Worm (Caenorhabditis elegans) whole organism, L1 larva: ENCODE measurements around the gene C03F11.2.

Experiments
- C04F5.9 ChIP-seq: sonication (generic microtip); optimal IDR thresholded peaks from 2 replicates; lab custom pipeline; 2016; ENCODE audit warnings: missing genetic modification characterization, missing compliant biosample characterization
- C16A3.4 ChIP-seq: fragments of 150-350 bp; optimal IDR thresholded peaks from 2 replicates; lab custom pipeline; 2014; ENCODE audit warnings: missing biosample characterization, missing genetic modification characterization
- C34B4.2 ChIP-seq: sonication (generic microtip); optimal IDR thresholded peaks from 2 replicates; lab custom pipeline; 2017; ENCODE audit warnings: mild to moderate bottlenecking, missing genetic modification characterization, missing compliant biosample characterization
- alr-1 ChIP-seq: fragments of 200-800 bp; sonication (Bioruptor generic); optimal IDR thresholded peaks from 2 replicates; lab custom pipeline; 2018; ENCODE audit warnings: borderline replicate concordance, mild to moderate bottlenecking, missing genetic modification characterization, missing compliant biosample characterization
- ama-1 ChIP-seq: fragments of 150-350 bp; optimal IDR thresholded peaks from 2 replicates; lab custom pipeline; 2014
- ceh-63 ChIP-seq: fragments of 200-800 bp; sonication (Bioruptor generic); optimal IDR thresholded peaks from 2 replicates; lab custom pipeline; 2018; ENCODE audit warnings: mild to moderate bottlenecking, missing genetic modification characterization, missing compliant biosample characterization
- ceh-8 ChIP-seq: fragments of 200-800 bp; sonication (Bioruptor generic); optimal IDR thresholded peaks from 2 replicates; lab custom pipeline; 2018; ENCODE audit warnings: mild to moderate bottlenecking, missing genetic modification characterization, moderate library complexity, missing compliant biosample characterization
- ceh-88 ChIP-seq: fragments of 200-800 bp; sonication (Bioruptor generic); IDR thresholded peaks from 2 replicates; pipeline ENCODE4 v1.3.6; 2022; ENCODE audit warnings: missing genetic modification characterization, missing compliant biosample characterization
- dpl-1 ChIP-seq, 3 experiments: fragments of 150-350 bp in 2 of 3; sonication (generic microtip) in 1 of 3; optimal IDR thresholded peaks; 2 replicates each; lab custom pipeline; 2014 to 2017; ENCODE audit warnings: missing biosample characterization in 3 of 3, missing genetic modification characterization in 3 of 3, missing genetic modification reagents in 3 of 3
- efl-1 ChIP-seq, 4 experiments: fragments of 150-350 bp; optimal IDR thresholded peaks in 3 of 4; peaks in 1 of 4; 1 replicate in 1 of 4; 2 replicates in 3 of 4; lab custom pipeline; 2014; ENCODE audit warnings: missing biosample characterization in 2 of 4, missing genetic modification characterization in 2 of 4, missing genetic modification reagents in 2 of 4
- elt-2 ChIP-seq: sonication (generic microtip); optimal IDR thresholded peaks from 2 replicates; lab custom pipeline; 2016; ENCODE audit warnings: missing genetic modification characterization, mild to moderate bottlenecking, inconsistent platforms, missing compliant biosample characterization, missing genetic modification reagents
- elt-3 ChIP-seq, 6 experiments: fragments of 150-350 bp in 1 of 6; sonication (generic microtip); optimal IDR thresholded peaks; 2 replicates each; lab custom pipeline; 2017 to 2018; ENCODE audit warnings: missing biosample characterization in 6 of 6, missing genetic modification characterization in 6 of 6, inconsistent platforms in 1 of 6
- ets-5 ChIP-seq: fragments of 200-800 bp; sonication (Bioruptor generic); IDR thresholded peaks from 2 replicates; pipeline ENCODE4 v1.3.6; 2022; ENCODE audit warnings: missing genetic modification characterization, missing compliant biosample characterization
- fkh-8 ChIP-seq: sonication (generic microtip); optimal IDR thresholded peaks from 2 replicates; lab custom pipeline; 2016; ENCODE audit warnings: mild to moderate bottlenecking, missing genetic modification characterization, missing compliant biosample characterization
- fos-1 ChIP-seq: fragments of 150-350 bp; optimal IDR thresholded peaks from 2 replicates; lab custom pipeline; 2014; ENCODE audit warnings: missing biosample characterization, missing genetic modification characterization
- hlh-17 ChIP-seq: fragments of 200-800 bp; sonication (Bioruptor generic); optimal IDR thresholded peaks from 2 replicates; lab custom pipeline; 2018; ENCODE audit warnings: missing genetic modification characterization, mild to moderate bottlenecking, missing compliant biosample characterization, moderate library complexity, borderline replicate concordance
- hlh-4 ChIP-seq: sonication (generic microtip); optimal IDR thresholded peaks from 2 replicates; lab custom pipeline; 2016; ENCODE audit warnings: mild to moderate bottlenecking, missing genetic modification characterization, missing compliant biosample characterization
- hpl-2 ChIP-seq: fragments of 150-350 bp; optimal IDR thresholded peaks from 2 replicates; lab custom pipeline; 2014; ENCODE audit warnings: missing biosample characterization, missing genetic modification reagents, missing genetic modification characterization
- irx-1 ChIP-seq: sonication (generic microtip); optimal IDR thresholded peaks from 2 replicates; lab custom pipeline; 2016; ENCODE audit warnings: missing genetic modification characterization, missing compliant biosample characterization
- jun-1 ChIP-seq: fragments of 150-350 bp; optimal IDR thresholded peaks from 2 replicates; lab custom pipeline; 2014; ENCODE audit warnings: missing biosample characterization, missing genetic modification reagents, missing genetic modification characterization
- lin-14 ChIP-seq: fragments of 200-800 bp; sonication (Bioruptor generic); optimal IDR thresholded peaks from 2 replicates; lab custom pipeline; 2018; ENCODE audit warnings: mild to moderate bottlenecking, missing genetic modification characterization, moderate library complexity, missing compliant biosample characterization
- lin-15B ChIP-seq: fragments of 150-350 bp; sonication (generic microtip); optimal IDR thresholded peaks from 3 replicates; lab custom pipeline; 2014; ENCODE audit warnings: missing biosample characterization, missing genetic modification characterization
- lin-35 ChIP-seq, 2 experiments: fragments of 150-350 bp; optimal IDR thresholded peaks; 2 replicates each; lab custom pipeline; 2014; ENCODE audit warnings: missing biosample characterization in 2 of 2, missing genetic modification characterization in 2 of 2, missing genetic modification reagents in 2 of 2
- mdl-1 ChIP-seq, 2 experiments: fragments of 150-350 bp; optimal IDR thresholded peaks; 2 replicates each; lab custom pipeline; 2014 to 2017; ENCODE audit warnings: missing biosample characterization in 2 of 2, missing genetic modification characterization in 2 of 2, inconsistent platforms in 1 of 2
- mep-1 ChIP-seq: fragments of 150-350 bp; optimal IDR thresholded peaks from 2 replicates; lab custom pipeline; 2014; ENCODE audit warnings: missing biosample characterization, missing genetic modification characterization
- nhr-11 ChIP-seq: fragments of 150-350 bp; optimal IDR thresholded peaks from 2 replicates; lab custom pipeline; 2014; ENCODE audit warnings: missing biosample characterization, missing genetic modification characterization
- nhr-12 ChIP-seq: sonication (generic microtip); optimal IDR thresholded peaks from 2 replicates; lab custom pipeline; 2017; ENCODE audit warnings: missing biosample characterization, missing genetic modification characterization
- nhr-19 ChIP-seq: fragments of 200-800 bp; sonication (Bioruptor generic); conservative IDR thresholded peaks from 2 replicates; pipeline ENCODE4 v1.3.6; 2022; ENCODE audit warnings: missing genetic modification characterization, missing compliant biosample characterization
- nhr-28 ChIP-seq: fragments of 150-350 bp; optimal IDR thresholded peaks from 2 replicates; lab custom pipeline; 2014; ENCODE audit warnings: missing biosample characterization, missing genetic modification characterization
- nhr-47 ChIP-seq: sonication (generic microtip); optimal IDR thresholded peaks from 2 replicates; lab custom pipeline; 2016; ENCODE audit warnings: mild to moderate bottlenecking, missing genetic modification characterization, moderate library complexity, missing compliant biosample characterization
- nhr-71 ChIP-seq: sonication (generic microtip); optimal IDR thresholded peaks from 2 replicates; lab custom pipeline; 2016; ENCODE audit warnings: mild to moderate bottlenecking, missing genetic modification characterization, moderate library complexity, missing compliant biosample characterization
- nhr-84 ChIP-seq: sonication (generic microtip); optimal IDR thresholded peaks from 2 replicates; lab custom pipeline; 2017; ENCODE audit warnings: missing biosample characterization, missing genetic modification characterization
- nhr-85 ChIP-seq: sonication (generic microtip); peaks from one replicate; lab custom pipeline; 2016; ENCODE audit warnings: missing genetic modification characterization, inconsistent platforms, missing compliant biosample characterization
- pag-3 ChIP-seq: sonication (generic microtip); optimal IDR thresholded peaks from 2 replicates; lab custom pipeline; 2017; ENCODE audit warnings: missing genetic modification characterization, mild to moderate bottlenecking, missing compliant biosample characterization, antibody characterized with exemption, borderline replicate concordance; ENCODE audit not compliant: insufficient read depth
- pax-3 ChIP-seq: fragments of 200-800 bp; sonication (Bioruptor generic); optimal IDR thresholded peaks from 2 replicates; lab custom pipeline; 2018; ENCODE audit warnings: mild to moderate bottlenecking, missing genetic modification characterization, moderate library complexity, missing compliant biosample characterization
- pqm-1 ChIP-seq: sonication (generic microtip); optimal IDR thresholded peaks from 3 replicates; lab custom pipeline; 2017; ENCODE audit warnings: missing biosample characterization, missing genetic modification characterization
- rnt-1 ChIP-seq: sonication (generic microtip); optimal IDR thresholded peaks from 2 replicates; lab custom pipeline; 2016; ENCODE audit warnings: mild to moderate bottlenecking, missing genetic modification characterization, moderate library complexity, missing compliant biosample characterization
- snpc-4 ChIP-seq: fragments of 150-350 bp; optimal IDR thresholded peaks from 2 replicates; lab custom pipeline; 2014; ENCODE audit warnings: missing biosample characterization, missing genetic modification characterization
- sox-4 ChIP-seq: sonication (generic microtip); optimal IDR thresholded peaks from 2 replicates; lab custom pipeline; 2016; ENCODE audit warnings: missing genetic modification characterization, missing compliant biosample characterization
- swsn-7 ChIP-seq: sonication (generic microtip); optimal IDR thresholded peaks from 2 replicates; lab custom pipeline; 2016; ENCODE audit warnings: missing genetic modification characterization, missing compliant biosample characterization
- unc-130 ChIP-seq: fragments of 150-350 bp; optimal IDR thresholded peaks from 2 replicates; lab custom pipeline; 2017; ENCODE audit warnings: missing biosample characterization, missing genetic modification characterization, inconsistent platforms
- unc-62 ChIP-seq: fragments of 150-350 bp; optimal IDR thresholded peaks from 2 replicates; lab custom pipeline; 2014; ENCODE audit warnings: missing biosample characterization, missing genetic modification reagents, missing genetic modification characterization
- unc-86 ChIP-seq: sonication (generic microtip); optimal IDR thresholded peaks from 2 replicates; lab custom pipeline; 2016; ENCODE audit warnings: missing genetic modification characterization, missing compliant biosample characterization
- unc-98 ChIP-seq: fragments of 200-800 bp; sonication (Bioruptor generic); IDR thresholded peaks from 2 replicates; pipeline ENCODE4 v1.3.6; 2022; ENCODE audit warnings: missing genetic modification characterization, missing compliant biosample characterization
- xbp-1 ChIP-seq: sonication (generic microtip); optimal IDR thresholded peaks from 2 replicates; lab custom pipeline; 2016; ENCODE audit warnings: missing genetic modification characterization, missing compliant biosample characterization
- zag-1 ChIP-seq: fragments of 150-350 bp; optimal IDR thresholded peaks from 2 replicates; lab custom pipeline; 2014; ENCODE audit warnings: missing biosample characterization, missing genetic modification characterization

The C03F11.2 gene

DNA sequence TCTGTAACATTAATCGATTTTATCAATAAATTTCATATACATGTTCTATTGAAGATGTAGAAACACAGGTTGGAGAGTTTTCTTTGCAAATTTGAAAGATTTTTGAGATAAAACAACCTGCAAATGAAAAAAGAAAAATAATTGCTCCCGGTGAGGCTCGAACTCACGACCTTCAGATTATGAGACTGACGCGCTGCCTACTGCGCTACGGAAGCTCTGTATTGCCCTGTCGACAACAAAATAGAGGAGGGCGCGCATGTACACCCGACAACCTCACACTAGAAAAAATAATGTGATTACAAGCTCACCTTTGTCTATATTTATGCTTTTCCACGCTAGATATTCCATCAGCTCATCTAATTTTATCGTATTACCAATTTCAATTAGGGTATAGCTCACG, 10.1 kb upstream of the C03F11.2 start (continued):
- TF ChIP-seq C16A3.4 (peak; percentile 13), zag-1 (tag; lab: Kevin White, UChicago) (no peak), lin-15B (tag; lab: Kevin White, UChicago) (no peak), ceh-8 (GFP tag; lab: Kevin White, UChicago) (no peak), fkh-8 (tag; lab: Kevin White, UChicago) (no peak), rnt-1 (peak; percentile 48)

- TF ChIP-seq alr-1 (tag; lab: Kevin White, UChicago) (no peak), dpl-1 (GFP tag; optimal IDR thresholded peaks at IDR 0.05; lab: Kevin White, UChicago) (no peak), nhr-19 (GFP tag; lab: Robert Waterston, UW) (no peak), nhr-28 (tag; lab: Kevin White, UChicago) (no peak), nhr-84 (no peak), ets-5 (GFP tag; lab: Robert Waterston, UW) (no peak), snpc-4 (no peak), lin-14 (GFP tag; lab: Kevin White, UChicago) (no peak), unc-98 (GFP tag; lab: Robert Waterston, UW) (no peak), sox-4 (no peak), C04F5.9 (tag; lab: Kevin White, UChicago) (no peak), jun-1 (no peak), irx-1 (tag; lab: Kevin White, UChicago) (no peak), pag-3 (tag; lab: Kevin White, UChicago) (no peak), mep-1 (tag; lab: Kevin White, UChicago) (no peak), swsn-7 (tag; lab: Kevin White, UChicago) (no peak)
These were observed 9.1 kb upstream of the C03F11.2 start, which contains the start of gene C03F11.4 for ce11 chrX:5406345-5406744. TSS of gene C03F11.4 (minus strand) at chrX:5406445.

ce11 chrX:5400524-5400923, 3.3 kb upstream of the C03F11.2 start, which contains the start of gene scav-1:
TSS of gene scav-1 (minus strand) at chrX:5400584.
- no peak for TF ChIP-seq xbp-1
- peak; percentile 34 for TF ChIP-seq elt-2 (tag; lab: Kevin White, UChicago)
- TF ChIP-seq, all 84 proteins: peak for 1

DNA sequence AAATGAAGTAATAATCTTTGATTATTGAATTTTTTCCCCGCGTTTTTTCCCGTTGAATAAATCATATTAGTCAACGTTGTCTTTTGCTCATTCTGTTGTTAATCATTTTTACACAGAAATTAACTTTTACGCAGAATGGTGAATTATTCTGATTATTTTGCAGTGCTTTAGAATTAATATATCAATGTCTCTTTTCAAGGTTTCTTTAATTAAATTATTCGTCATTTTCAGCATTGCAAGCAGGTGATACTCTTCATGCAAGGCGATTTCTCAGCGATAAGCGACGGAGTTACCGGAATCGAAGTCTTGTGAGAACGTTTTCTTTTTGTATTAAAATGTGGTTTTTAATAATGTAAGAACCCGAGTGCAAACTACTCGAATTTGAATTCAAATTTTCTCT, 9.6 kb downstream of the C03F11.2 start:
- no peak for TF ChIP-seq C34B4.2 (tag; lab: Kevin White, UChicago)
- TF ChIP-seq mdl-1 (tag; optimal IDR thresholded peaks at IDR 0.05; lab: Kevin White, UChicago), result no peak
- TF ChIP-seq hpl-2 (GFP tag; lab: Kevin White, UChicago), result no peak
- no peak for TF ChIP-seq xbp-1
- TF ChIP-seq ama-1 (lab: Kevin White, UChicago), result no peak
- TF ChIP-seq pqm-1, result no peak
- no peak for TF ChIP-seq ceh-88 (GFP tag; lab: Robert Waterston, UW)
- no peak for TF ChIP-seq nhr-12 (tag; lab: Kevin White, UChicago)
- TF ChIP-seq pag-3 (tag; lab: Kevin White, UChicago), result no peak
- TF ChIP-seq efl-1 (optimal IDR thresholded peaks at IDR 0.05; lab: Kevin White, UChicago), result no peak
- peak in 1 of 2 experiments; percentile 33 for TF ChIP-seq efl-1 (GFP tag; optimal IDR thresholded peaks at IDR 0.05 in 1 of 2; lab: Kevin White, UChicago)
- no peak for TF ChIP-seq hlh-17 (GFP tag; lab: Kevin White, UChicago)
- TF ChIP-seq lin-35 (GFP tag; optimal IDR thresholded peaks at IDR 0.05; lab: Kevin White, UChicago), result no peak
- TF ChIP-seq ets-5 (GFP tag; lab: Robert Waterston, UW), result no peak
- TF ChIP-seq pax-3 (tag; lab: Kevin White, UChicago), result no peak
- peak; percentile 12 for TF ChIP-seq swsn-7 (tag; lab: Kevin White, UChicago)
- peak; percentile 74 for TF ChIP-seq nhr-71 (tag; lab: Kevin White, UChicago)
- peak; percentile 30 for TF ChIP-seq nhr-11 (tag; lab: Kevin White, UChicago)
- TF ChIP-seq nhr-19 (GFP tag; lab: Robert Waterston, UW), result no peak
- no peak for TF ChIP-seq fos-1 (tag; lab: Kevin White, UChicago)
- no peak for TF ChIP-seq C04F5.9 (tag; lab: Kevin White, UChicago)
- TF ChIP-seq ceh-63, result no peak
- peak; percentile 65 for TF ChIP-seq nhr-47
- no peak for TF ChIP-seq unc-130 (tag; lab: Kevin White, UChicago)
- TF ChIP-seq mep-1 (tag; lab: Kevin White, UChicago), result peak; percentile 1
- peak; percentile 86 for TF ChIP-seq hlh-4 (tag; lab: Kevin White, UChicago)
- TF ChIP-seq unc-62 (GFP tag; lab: Kevin White, UChicago), result no peak
- no peak for TF ChIP-seq unc-86
- TF ChIP-seq lin-14 (GFP tag; lab: Kevin White, UChicago), result peak; percentile 53
- no peak for TF ChIP-seq nhr-85 (tag; lab: Kevin White, UChicago)
- TF ChIP-seq elt-3 (tag; optimal IDR thresholded peaks at IDR 0.05; lab: Kevin White, UChicago), result no peak
